Worm (Caenorhabditis elegans) whole organism, L4 larva: ENCODE measurements around the gene nhr-105.

Source experiments
- D1046.2 ChIP-seq: fragments of 200-800 bp; sonication (Bioruptor generic); IDR thresholded peaks from 2 replicates; pipeline ENCODE4 v1.3.6; 2022; ENCODE audit warnings: missing genetic modification characterization, missing compliant biosample characterization
- F10B5.3 ChIP-seq: sonication (generic microtip); optimal IDR thresholded peaks from 2 replicates; lab custom pipeline; 2016; ENCODE audit warnings: mild to moderate bottlenecking, missing genetic modification characterization, missing compliant biosample characterization
- F37D6.2 ChIP-seq: sonication (generic microtip); optimal IDR thresholded peaks from 2 replicates; lab custom pipeline; 2016; ENCODE audit warnings: mild to moderate bottlenecking, missing genetic modification characterization, missing compliant biosample characterization
- F49E8.2 ChIP-seq: sonication (generic microtip); optimal IDR thresholded peaks from 2 replicates; lab custom pipeline; 2016; ENCODE audit warnings: missing compliant biosample characterization, mild to moderate bottlenecking, missing genetic modification characterization, borderline replicate concordance
- R02D3.7 ChIP-seq: fragments of 150-350 bp; sonication (generic microtip); optimal IDR thresholded peaks from 3 replicates; lab custom pipeline; 2014; ENCODE audit warnings: missing biosample characterization, missing genetic modification characterization
- Y5F2A.4 ChIP-seq: fragments of 200-800 bp; sonication (Bioruptor generic); optimal IDR thresholded peaks from 2 replicates; lab custom pipeline; 2018; ENCODE audit warnings: mild to moderate bottlenecking, missing genetic modification characterization, missing compliant biosample characterization
- Y75B8A.6 ChIP-seq: fragments of 200-800 bp; sonication (Bioruptor generic); IDR thresholded peaks from 2 replicates; pipeline ENCODE4 v1.3.6; 2022; ENCODE audit warnings: missing genetic modification reagents, missing genetic modification characterization, missing compliant biosample characterization
- aha-1 ChIP-seq: fragments of 150-350 bp; peaks from one replicate; lab custom pipeline; 2014; ENCODE audit warnings: missing biosample characterization, missing genetic modification characterization
- arid-1 ChIP-seq: fragments of 200-800 bp; sonication (Bioruptor generic); conservative IDR thresholded peaks from 2 replicates; pipeline ENCODE4 v1.3.6; 2022; ENCODE audit warnings: missing genetic modification reagents, missing genetic modification characterization, missing compliant biosample characterization
- attf-4 ChIP-seq: sonication (generic microtip); optimal IDR thresholded peaks from 3 replicates; lab custom pipeline; 2017; ENCODE audit warnings: missing biosample characterization, missing genetic modification characterization
- ceh-28 ChIP-seq: fragments of 150-350 bp; optimal IDR thresholded peaks from 2 replicates; lab custom pipeline; 2014; ENCODE audit warnings: missing biosample characterization, missing genetic modification reagents, missing genetic modification characterization
- ceh-32 ChIP-seq: sonication (generic microtip); optimal IDR thresholded peaks from 2 replicates; lab custom pipeline; 2016; ENCODE audit warnings: mild to moderate bottlenecking, missing genetic modification characterization, missing compliant biosample characterization; ENCODE audit not compliant: poor library complexity
- ceh-82 ChIP-seq: sonication (generic microtip); optimal IDR thresholded peaks from 2 replicates; lab custom pipeline; 2017; ENCODE audit warnings: missing biosample characterization, missing genetic modification characterization
- daf-19 ChIP-seq: fragments of 200-800 bp; sonication (Bioruptor generic); conservative IDR thresholded peaks from 2 replicates; pipeline ENCODE4 v1.3.6; 2022; ENCODE audit warnings: missing genetic modification characterization, missing compliant biosample characterization
- daf-8 ChIP-seq: fragments of 200-800 bp; sonication (Bioruptor generic); IDR thresholded peaks from 2 replicates; pipeline ENCODE4 v1.3.6; 2022; ENCODE audit warnings: missing genetic modification characterization, missing compliant biosample characterization
- dmd-9 ChIP-seq: fragments of 200-800 bp; sonication (Bioruptor generic); IDR thresholded peaks from 2 replicates; pipeline ENCODE4 v1.3.6; 2022; ENCODE audit warnings: missing genetic modification reagents, missing genetic modification characterization, missing compliant biosample characterization
- dve-1 ChIP-seq: sonication (generic microtip); optimal IDR thresholded peaks from 2 replicates; lab custom pipeline; 2017; ENCODE audit warnings: antibody characterized with exemption, mild to moderate bottlenecking, missing genetic modification characterization, missing compliant biosample characterization; ENCODE audit not compliant: insufficient read depth
- hlh-30 ChIP-seq: sonication (generic microtip); optimal IDR thresholded peaks from 2 replicates; lab custom pipeline; 2017; ENCODE audit warnings: antibody characterized with exemption, mild to moderate bottlenecking, missing genetic modification characterization, missing compliant biosample characterization; ENCODE audit not compliant: insufficient read depth
- jun-1 ChIP-seq: fragments of 150-350 bp; optimal IDR thresholded peaks from 2 replicates; lab custom pipeline; 2014; ENCODE audit warnings: missing biosample characterization, missing genetic modification reagents, missing genetic modification characterization
- lim-7 ChIP-seq: fragments of 200-800 bp; sonication (Bioruptor generic); IDR thresholded peaks from 2 replicates; pipeline ENCODE4 v1.3.6; 2022; ENCODE audit warnings: missing genetic modification characterization, missing compliant biosample characterization
- lin-1 ChIP-seq: fragments of 200-800 bp; sonication (Bioruptor generic); IDR thresholded peaks from 2 replicates; pipeline ENCODE4 v1.3.6; 2022; ENCODE audit warnings: missing genetic modification reagents, missing genetic modification characterization, missing compliant biosample characterization
- lin-29 ChIP-seq: fragments of 200-800 bp; sonication (Bioruptor generic); IDR thresholded peaks from 2 replicates; pipeline ENCODE4 v1.3.6; 2022; ENCODE audit warnings: missing genetic modification reagents, missing genetic modification characterization, missing compliant biosample characterization
- lin-38 ChIP-seq: fragments of 200-800 bp; sonication (Bioruptor generic); IDR thresholded peaks from 2 replicates; pipeline ENCODE4 v1.3.6; 2022; ENCODE audit warnings: missing genetic modification reagents, missing genetic modification characterization, missing compliant biosample characterization
- lin-39 ChIP-seq: fragments of 150-350 bp; optimal IDR thresholded peaks from 2 replicates; lab custom pipeline; 2014; ENCODE audit warnings: missing biosample characterization, missing genetic modification reagents, missing genetic modification characterization
- madf-5 ChIP-seq, 2 experiments: fragments of 200-800 bp; sonication (Bioruptor generic); IDR thresholded peaks; 2 replicates each; pipeline ENCODE4 v1.3.6; 2022; ENCODE audit warnings: missing compliant biosample characterization in 2 of 2, missing genetic modification characterization in 2 of 2
- madf-9 ChIP-seq: fragments of 200-800 bp; sonication (Bioruptor generic); conservative IDR thresholded peaks from 2 replicates; pipeline ENCODE4 v1.3.6; 2022; ENCODE audit warnings: missing genetic modification reagents, missing genetic modification characterization, missing compliant biosample characterization
- mdt-29 ChIP-seq: fragments of 200-800 bp; sonication (Bioruptor generic); IDR thresholded peaks from 2 replicates; pipeline ENCODE4 v1.3.6; 2022; ENCODE audit warnings: missing genetic modification reagents, missing genetic modification characterization, missing compliant biosample characterization
- mes-2 ChIP-seq: sonication (generic microtip); optimal IDR thresholded peaks from 2 replicates; lab custom pipeline; 2016; ENCODE audit warnings: missing genotype, mild to moderate bottlenecking, missing genetic modification characterization, missing compliant biosample characterization; ENCODE audit not compliant: poor library complexity, severe bottlenecking
- mxl-2 ChIP-seq: fragments of 200-800 bp; sonication (Bioruptor generic); conservative IDR thresholded peaks from 2 replicates; pipeline ENCODE4 v1.3.6; 2022; ENCODE audit warnings: missing genetic modification reagents, missing genetic modification characterization, missing compliant biosample characterization
- nhr-10 ChIP-seq: fragments of 150-350 bp; optimal IDR thresholded peaks from 2 replicates; lab custom pipeline; 2014; ENCODE audit warnings: missing biosample characterization, missing genetic modification characterization
- nhr-102 ChIP-seq: sonication (generic microtip); optimal IDR thresholded peaks from 2 replicates; lab custom pipeline; 2016; ENCODE audit warnings: mild to moderate bottlenecking, missing genetic modification characterization, moderate library complexity, missing compliant biosample characterization
- nhr-111 ChIP-seq: fragments of 200-800 bp; sonication (Bioruptor generic); optimal IDR thresholded peaks from 2 replicates; lab custom pipeline; 2018; ENCODE audit warnings: mild to moderate bottlenecking, missing genetic modification characterization, missing compliant biosample characterization
- nhr-25 ChIP-seq: sonication (generic microtip); optimal IDR thresholded peaks from 2 replicates; lab custom pipeline; 2017; ENCODE audit warnings: missing genetic modification characterization, mild to moderate bottlenecking, missing compliant biosample characterization, antibody characterized with exemption, moderate library complexity, borderline replicate concordance; ENCODE audit not compliant: insufficient read depth
- nhr-41 ChIP-seq: fragments of 200-800 bp; sonication (Bioruptor generic); IDR thresholded peaks from 2 replicates; pipeline ENCODE4 v1.3.6; 2022; ENCODE audit warnings: missing genetic modification reagents, missing genetic modification characterization, missing compliant biosample characterization
- pha-4 ChIP-seq, 2 experiments: fragments of 150-350 bp in 1 of 2; fragments of 200-800 bp in 1 of 2; sonication (Bioruptor generic) in 1 of 2; IDR thresholded peaks in 1 of 2; optimal IDR thresholded peaks in 1 of 2; 2 replicates each; pipeline versions ENCODE4 v1.3.6 to Lab custom; 2014 to 2022; ENCODE audit warnings: missing genetic modification characterization in 2 of 2, missing genetic modification reagents in 2 of 2, missing biosample characterization in 1 of 2, missing compliant biosample characterization in 1 of 2
- php-3 ChIP-seq: fragments of 200-800 bp; sonication (Bioruptor generic); IDR thresholded peaks from 2 replicates; pipeline ENCODE4 v1.3.6; 2022; ENCODE audit warnings: missing genetic modification reagents, missing genetic modification characterization, missing compliant biosample characterization
- rbr-2 ChIP-seq: sonication (generic microtip); optimal IDR thresholded peaks from 2 replicates; lab custom pipeline; 2016; ENCODE audit warnings: missing genotype, missing genetic modification characterization, missing compliant biosample characterization
- saeg-2 ChIP-seq: fragments of 200-800 bp; sonication (Bioruptor generic); IDR thresholded peaks from 2 replicates; pipeline ENCODE4 v1.3.6; 2022; ENCODE audit warnings: missing genetic modification reagents, missing genetic modification characterization, missing compliant biosample characterization
- set-16 ChIP-seq: fragments of 200-800 bp; sonication (Bioruptor generic); IDR thresholded peaks from 2 replicates; pipeline ENCODE4 v1.3.6; 2022; ENCODE audit warnings: missing genetic modification reagents, missing genetic modification characterization, missing compliant biosample characterization
- snpc-1.2 ChIP-seq: fragments of 200-800 bp; sonication (Bioruptor generic); IDR thresholded peaks from 2 replicates; pipeline ENCODE4 v1.3.6; 2022; ENCODE audit warnings: missing genetic modification reagents, missing genetic modification characterization, missing compliant biosample characterization
- spr-3 ChIP-seq: fragments of 200-800 bp; sonication (Bioruptor generic); optimal IDR thresholded peaks from 2 replicates; lab custom pipeline; 2018; ENCODE audit warnings: mild to moderate bottlenecking, missing genetic modification characterization, missing compliant biosample characterization
- zfp-3 ChIP-seq: fragments of 200-800 bp; sonication (Bioruptor generic); conservative IDR thresholded peaks from 2 replicates; pipeline ENCODE4 v1.3.6; 2022; ENCODE audit warnings: missing genetic modification reagents, missing genetic modification characterization, missing compliant biosample characterization
- ztf-7 ChIP-seq: fragments of 150-350 bp; optimal IDR thresholded peaks from 2 replicates; lab custom pipeline; 2014; ENCODE audit warnings: missing biosample characterization, missing genetic modification characterization

nhr-105 gene

ce11 chrIV:7039476-7040261 lies 10.3 kb upstream of the nhr-105 start, which contains the start of the genes cogc-2 and klp-18 (continued):
- TF ChIP-seq lin-29 (GFP tag; lab: Robert Waterston, UW) = no peak
- TF ChIP-seq hlh-30 (tag; lab: Kevin White, UChicago) = peak; percentile 91
- no peak for TF ChIP-seq lin-39
- no peak for TF ChIP-seq aha-1 (tag; lab: Kevin White, UChicago)
- no peak for TF ChIP-seq mxl-2 (GFP tag; lab: Robert Waterston, UW)
- TF ChIP-seq rbr-2 (tag; lab: Kevin White, UChicago) = peak; percentile 57
- TF ChIP-seq spr-3 (GFP tag; lab: Kevin White, UChicago) = no peak
- TF ChIP-seq dve-1 (tag; lab: Kevin White, UChicago) = peak; percentile 85
- no peak for TF ChIP-seq attf-4 (tag; lab: Kevin White, UChicago)
- TF ChIP-seq ceh-82 (tag; lab: Kevin White, UChicago) = no peak
- TF ChIP-seq set-16 (GFP tag; lab: Robert Waterston, UW) = no peak
- no peak for TF ChIP-seq Y75B8A.6 (GFP tag; lab: Robert Waterston, UW)
- no peak for TF ChIP-seq madf-9 (GFP tag; lab: Robert Waterston, UW)
- TF ChIP-seq pha-4 (GFP tag; IDR thresholded peaks at IDR 0.05; lab: Robert Waterston, UW) = peak; percentile 59; the same call in 1 of the 2 replicates
- TF ChIP-seq pha-4 (tag; optimal IDR thresholded peaks at IDR 0.05; lab: Kevin White, UChicago) = peak; percentile 50
- TF ChIP-seq dmd-9 = no peak
- no peak for TF ChIP-seq php-3 (GFP tag; lab: Robert Waterston, UW)
- TF ChIP-seq mdt-29 = no peak

DNA sequence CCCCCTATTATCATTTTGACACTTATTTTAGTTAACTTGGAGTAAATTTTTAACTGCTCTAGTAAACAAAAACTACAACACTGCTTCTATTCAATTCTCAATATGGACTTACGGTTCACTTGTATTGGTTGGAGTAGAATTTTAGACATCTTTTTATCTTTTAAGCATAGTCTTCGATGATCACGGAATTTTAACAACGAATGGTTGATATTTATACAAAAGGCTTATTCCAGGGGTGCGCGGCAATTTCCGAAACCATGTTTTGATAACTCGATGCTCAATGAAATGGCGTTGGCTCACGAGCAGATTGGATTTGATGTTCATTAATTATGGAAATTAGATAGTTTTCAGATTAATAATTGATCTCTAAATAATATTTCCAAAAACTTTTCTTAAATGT lies 6.5 kb upstream of the nhr-105 start:
- peak; percentile 87 for TF ChIP-seq F49E8.2 (tag; lab: Kevin White, UChicago)
- no peak for TF ChIP-seq ceh-32
- no peak for TF ChIP-seq R02D3.7 (tag; lab: Kevin White, UChicago)
- no peak for TF ChIP-seq D1046.2
- TF ChIP-seq nhr-102 (tag; lab: Kevin White, UChicago) = no peak
- TF ChIP-seq lin-29 (GFP tag; lab: Robert Waterston, UW) = no peak
- TF ChIP-seq saeg-2 (GFP tag; lab: Robert Waterston, UW) = no peak
- no peak for TF ChIP-seq ceh-28 (tag; lab: Kevin White, UChicago)
- no peak for TF ChIP-seq php-3 (GFP tag; lab: Robert Waterston, UW)
- TF ChIP-seq zfp-3 (GFP tag; lab: Robert Waterston, UW) = 0 out of 2 replicates have a peak, but pooled peaks have one; percentile 13
- TF ChIP-seq aha-1 (tag; lab: Kevin White, UChicago) = peak; percentile 0
- TF ChIP-seq madf-5 (GFP tag; IDR thresholded peaks at IDR 0.05; lab: Robert Waterston, UW) = peak in 1 of 2 experiments; percentile 68; a peak in 1 of 4 replicates
- TF ChIP-seq nhr-10 (tag; lab: Kevin White, UChicago) = no peak
- TF ChIP-seq ztf-7 = no peak
- no peak for TF ChIP-seq F10B5.3 (tag; lab: Kevin White, UChicago)
- TF ChIP-seq nhr-41 (GFP tag; lab: Robert Waterston, UW) = no peak
- peak; percentile 45; the same call in 1 of the 2 replicates for TF ChIP-seq arid-1 (GFP tag; lab: Robert Waterston, UW)
- TF ChIP-seq jun-1 (tag; lab: Kevin White, UChicago) = no peak
- no peak for TF ChIP-seq nhr-25 (tag; lab: Kevin White, UChicago)
- no peak for TF ChIP-seq lim-7 (GFP tag; lab: Robert Waterston, UW)
- no peak for TF ChIP-seq mdt-29
- TF ChIP-seq daf-19 (GFP tag; lab: Robert Waterston, UW) = no peak
- no peak for TF ChIP-seq lin-1 (GFP tag; lab: Robert Waterston, UW)
- peak; percentile 19 for TF ChIP-seq Y5F2A.4
- TF ChIP-seq lin-38 (GFP tag; lab: Robert Waterston, UW) = peak; percentile 63
- TF ChIP-seq nhr-111 (GFP tag; lab: Kevin White, UChicago) = peak; percentile 78
- no peak for TF ChIP-seq daf-8 (GFP tag; lab: Robert Waterston, UW)
- TF ChIP-seq mes-2 (tag; lab: Kevin White, UChicago) = no peak
- no peak for TF ChIP-seq F37D6.2
- TF ChIP-seq lin-39 = no peak
- peak; percentile 78 for TF ChIP-seq snpc-1.2 (GFP tag; lab: Robert Waterston, UW)
